Worm (Caenorhabditis elegans): Measurements from ENCODE around the gene Y57G7A.3.

Gene Y57G7A.3

ce11 chrII:1242475-1242874 is 43.1 kb upstream of the Y57G7A.3 start:
- TF ChIP-seq spr-3 (GFP tag; optimal IDR thresholded peaks at IDR 0.05) (no peak), lin-13 (GFP tag; optimal IDR thresholded peaks at IDR 0.05) (no peak), hlh-11 (tag; optimal IDR thresholded peaks at IDR 0.05) (peak; percentile 71), lim-7 (GFP tag; IDR thresholded peaks at IDR 0.05) (no peak), ctbp-1 (GFP tag; IDR thresholded peaks at IDR 0.05) (0 out of 2 replicates have a peak, but pooled peaks have one; percentile 14), ceh-44 (GFP tag; IDR thresholded peaks at IDR 0.05) (no peak), dpl-1 (GFP tag; optimal IDR thresholded peaks at IDR 0.05) (no peak), mxl-2 (GFP tag; conservative IDR thresholded peaks at IDR 0.05) (no peak), attf-4 (tag; optimal IDR thresholded peaks at IDR 0.05) (no peak), lin-1 (GFP tag; IDR thresholded peaks at IDR 0.05) (no peak), gei-8 (GFP tag; optimal IDR thresholded peaks at IDR 0.05) (no peak), ceh-32 (tag; optimal IDR thresholded peaks at IDR 0.05; ENCODE audit: poor library complexity) (no peak), nhr-6 (tag; optimal IDR thresholded peaks at IDR 0.05) (peak; percentile 53), pqm-1 (tag; optimal IDR thresholded peaks at IDR 0.05) (no peak), dmd-6 (GFP tag; IDR thresholded peaks at IDR 0.05) (no peak), dve-1 (tag; optimal IDR thresholded peaks at IDR 0.05; ENCODE audit: insufficient read depth) (peak; percentile 33), lin-29 (GFP tag; IDR thresholded peaks at IDR 0.05) (0 out of 2 replicates have a peak, but pooled peaks have one; percentile 23), tra-1 (GFP tag; IDR thresholded peaks at IDR 0.05) (no peak), T26A8.4 (GFP tag; IDR thresholded peaks at IDR 0.05) (peak; percentile 62), Y5F2A.4 (GFP tag; optimal IDR thresholded peaks at IDR 0.05) (no peak), nhr-48 (tag; optimal IDR thresholded peaks at IDR 0.05) (no peak), pha-4 (GFP tag; IDR thresholded peaks at IDR 0.05) (no peak), pha-4 (tag; optimal IDR thresholded peaks at IDR 0.05) (peak; percentile 86), Y105C5A.15 (GFP tag; IDR thresholded peaks at IDR 0.05) (no peak), unc-39 (tag; optimal IDR thresholded peaks at IDR 0.05) (no peak), daf-8 (GFP tag; IDR thresholded peaks at IDR 0.05) (no peak), nhr-42 (GFP tag; IDR thresholded peaks at IDR 0.05) (peak; percentile 46; the same call in 1 of the 2 replicates), dmd-8 (GFP tag; IDR thresholded peaks at IDR 0.05) (no peak), F10B5.3 (tag; optimal IDR thresholded peaks at IDR 0.05) (no peak), skn-1 (tag; optimal IDR thresholded peaks at IDR 0.05) (no peak), lir-3 (tag; optimal IDR thresholded peaks at IDR 0.05) (no peak), F44E2.7 (GFP tag; IDR thresholded peaks at IDR 0.05) (no peak), daf-16 (GFP tag; optimal IDR thresholded peaks at IDR 0.05) (peak in 1 of 2 experiments; percentile 88), daf-16 (tag; optimal IDR thresholded peaks at IDR 0.05) (peak; percentile 64), R02D3.7 (tag; optimal IDR thresholded peaks at IDR 0.05) (no peak), daf-19 (GFP tag; conservative IDR thresholded peaks at IDR 0.05) (no peak), mxl-3 (GFP tag; optimal IDR thresholded peaks at IDR 0.05) (peak; percentile 47), hif-1 (tag; optimal IDR thresholded peaks at IDR 0.05) (no peak), php-3 (GFP tag; IDR thresholded peaks at IDR 0.05) (peak; percentile 57), nhr-102 (tag; optimal IDR thresholded peaks at IDR 0.05) (peak; percentile 27), snpc-4 (tag; optimal IDR thresholded peaks at IDR 0.05) (no peak), jun-1 (tag; optimal IDR thresholded peaks at IDR 0.05) (no peak), aly-2 (tag; optimal IDR thresholded peaks at IDR 0.05) (no peak), ceh-20 (GFP tag; IDR thresholded peaks at IDR 0.05) (no peak), set-16 (GFP tag; IDR thresholded peaks at IDR 0.05) (peak; percentile 26; the same call in 1 of the 2 replicates), vab-7 (GFP tag; IDR thresholded peaks at IDR 0.05) (no peak), mes-2 (tag; optimal IDR thresholded peaks at IDR 0.05; ENCODE audit: poor library complexity, severe bottlenecking) (peak; percentile 55), F49E8.2 (tag; optimal IDR thresholded peaks at IDR 0.05; ENCODE audit: borderline replicate concordance) (no peak), ces-1 (GFP tag; optimal IDR thresholded peaks at IDR 0.05) (no peak), daf-12 (tag; optimal IDR thresholded peaks at IDR 0.05) (no peak), spr-1 (tag; optimal IDR thresholded peaks at IDR 0.05) (no peak), zfp-2 (tag; optimal IDR thresholded peaks at IDR 0.05) (no peak)

Data from whole organism, L4 larva.